Fruit fly (Drosophila melanogaster): ENCODE results near the gene Jon99Fii.

Gene Jon99Fii

dm6 chr3R:30450224-30450623 is 37.5 kb downstream of the Jon99Fii start (continued):
- TF ChIP-seq Lpt (GFP tag; optimal IDR thresholded peaks at IDR 0.05) = peak; percentile 44
- no peak for TF ChIP-seq CG32006 (GFP tag; optimal IDR thresholded peaks at IDR 0.05)
- TF ChIP-seq topi (GFP tag; optimal IDR thresholded peaks at IDR 0.05) = peak; percentile 65
- TF ChIP-seq Ets21C (GFP tag; optimal IDR thresholded peaks at IDR 0.05) = peak; percentile 2
- TF ChIP-seq vri (GFP tag; optimal IDR thresholded peaks at IDR 0.05) = peak; percentile 89
- TF ChIP-seq lz (GFP tag; optimal IDR thresholded peaks at IDR 0.05) = peak; percentile 37
- TF ChIP-seq CG8319 (GFP tag; optimal IDR thresholded peaks at IDR 0.05) = no peak
- no peak for TF ChIP-seq CG4318 (GFP tag; optimal IDR thresholded peaks at IDR 0.05)
- no peak for TF ChIP-seq CG3032 (tag; optimal IDR thresholded peaks at IDR 0.05)
- no peak for TF ChIP-seq Met (GFP tag; optimal IDR thresholded peaks at IDR 0.05)
- TF ChIP-seq dsx (GFP tag; optimal IDR thresholded peaks at IDR 0.05; ENCODE audit: poor library complexity, severe bottlenecking) = peak; percentile 17
- TF ChIP-seq Sox14 (GFP tag; optimal IDR thresholded peaks at IDR 0.05) = no peak
- TF ChIP-seq OdsH (GFP tag; optimal IDR thresholded peaks at IDR 0.05) = peak; percentile 36

dm6 chr3R:30449446-30449845 is 38.3 kb downstream of the Jon99Fii start:
- peak; percentile 83 for TF ChIP-seq svp (GFP tag)
- TF ChIP-seq Hr39 (GFP tag; optimal IDR thresholded peaks at IDR 0.05) = no peak

- TF ChIP-seq CG3919 (GFP tag; optimal IDR thresholded peaks at IDR 0.05) (no peak), Lpt (GFP tag; optimal IDR thresholded peaks at IDR 0.05) (no peak), CG3032 (tag; optimal IDR thresholded peaks at IDR 0.05) (no peak), net (GFP tag; optimal IDR thresholded peaks at IDR 0.05) (no peak)
Measured at dm6 chr3R:30444946-30445345, 42.8 kb downstream of the Jon99Fii start, which contains the start of gene Osi23. Gene Osi23, minus strand, starts transcription at chr3R:30445046.

- peak; percentile 17 for TF ChIP-seq svp (GFP tag)
- TF ChIP-seq CG11902 (GFP tag; optimal IDR thresholded peaks at IDR 0.05) = no peak
Measured at dm6 chr3R:30443549-30444133, 44.1 kb downstream of the Jon99Fii start, which contains the start of gene CG15537. Gene CG15537, minus strand, starts transcription at chr3R:30443599.
